Fruit fly (Drosophila melanogaster): Measurements from ENCODE around the gene Nep6.

DNA sequence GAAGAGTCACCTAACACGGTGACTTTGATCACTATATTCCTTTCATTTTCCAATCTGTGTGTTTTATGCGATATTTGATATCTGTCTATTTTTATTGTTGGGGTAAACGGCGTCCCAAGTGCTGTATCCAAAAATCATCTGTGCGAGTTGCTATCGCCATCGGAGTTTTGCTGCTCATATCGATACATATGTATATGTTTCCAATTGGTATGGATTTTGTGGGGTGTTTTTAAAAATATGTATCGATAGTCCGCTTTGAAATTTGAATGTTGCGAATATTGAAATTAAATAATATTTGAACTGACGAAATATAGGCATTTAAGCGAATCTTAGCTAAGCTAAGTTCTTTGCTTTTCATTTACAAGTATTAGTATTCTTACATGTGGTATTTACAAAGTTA, 38.0 kb upstream of the Nep6 start, which contains the start of gene pira:
- TF ChIP-seq EcR (GFP tag; optimal IDR thresholded peaks at IDR 0.05) (no peak), Dll (optimal IDR thresholded peaks at IDR 0.05) (no peak), psq (optimal IDR thresholded peaks at IDR 0.05) (no peak)

Measured in whole organism.